Fruit fly (Drosophila melanogaster) whole organism, embryonic: ENCODE results near the gene CG14893.

Experiments
- C15 ChIP-seq: fragments of 200-800 bp; sonication (Bioruptor generic); IDR thresholded peaks from 3 replicates; pipeline ENCODE4 v1.3.6; 2022; ENCODE audit warnings: missing biosample characterization, missing genetic modification characterization
- CG1024 ChIP-seq: fragments of 200-800 bp; sonication (Bioruptor generic); IDR thresholded peaks from 2 replicates; pipeline ENCODE4 v1.3.6; 2022; ENCODE audit warnings: missing biosample characterization, missing genetic modification characterization
- CG11723 ChIP-seq: fragments of 200-800 bp; sonication (Bioruptor generic); optimal IDR thresholded peaks from 2 replicates; lab custom pipeline; 2017; ENCODE audit warnings: missing biosample characterization, mild to moderate bottlenecking, missing genetic modification characterization
- CG12104 ChIP-seq: fragments of 200-800 bp; sonication (Bioruptor generic); optimal IDR thresholded peaks from 3 replicates; lab custom pipeline; 2016; ENCODE audit warnings: missing biosample characterization, missing genetic modification characterization
- CG12942 ChIP-seq: fragments of 200-800 bp; sonication (Bioruptor generic); optimal IDR thresholded peaks from 3 replicates; lab custom pipeline; 2016; ENCODE audit warnings: missing biosample characterization, missing genetic modification characterization
- CG14014 ChIP-seq: fragments of 200-800 bp; sonication (Bioruptor generic); IDR thresholded peaks from 2 replicates; pipeline ENCODE4 v1.3.6; 2022; ENCODE audit warnings: missing biosample characterization, missing genetic modification characterization
- CG16813 ChIP-seq: fragments of 200-800 bp; sonication (Bioruptor generic); IDR thresholded peaks from 3 replicates; pipeline ENCODE4 v1.3.6; 2022; ENCODE audit warnings: missing biosample characterization, missing genetic modification characterization; ENCODE audit not compliant: partially characterized antibody
- CG2678 ChIP-seq: fragments of 200-800 bp; sonication (Bioruptor generic); optimal IDR thresholded peaks from 3 replicates; lab custom pipeline; 2019; ENCODE audit warnings: missing biosample characterization, mild to moderate bottlenecking, missing genetic modification characterization, moderate library complexity
- CG31365 ChIP-seq: fragments of 200-800 bp; sonication (Bioruptor generic); optimal IDR thresholded peaks from 2 replicates; lab custom pipeline; 2018; ENCODE audit warnings: missing biosample characterization, mild to moderate bottlenecking, missing genetic modification characterization
- CG31388 ChIP-seq: fragments of 200-800 bp; sonication (Bioruptor generic); optimal IDR thresholded peaks from 2 replicates; lab custom pipeline; 2016; ENCODE audit warnings: missing biosample characterization, missing genetic modification characterization
- CG4617 ChIP-seq: fragments of 200-800 bp; sonication (Bioruptor generic); optimal IDR thresholded peaks from 3 replicates; lab custom pipeline; 2016; ENCODE audit warnings: missing biosample characterization, missing genetic modification characterization, borderline replicate concordance
- CG4730 ChIP-seq: fragments of 200-800 bp; sonication (Bioruptor generic); IDR thresholded peaks from 2 replicates; pipeline ENCODE4 v1.3.6; 2022; ENCODE audit warnings: missing biosample characterization, missing genetic modification characterization
- CG5953 ChIP-seq: fragments of 200-800 bp; sonication (Bioruptor generic); IDR thresholded peaks from 2 replicates; pipeline ENCODE4 v1.3.6; 2022; ENCODE audit warnings: missing biosample characterization, missing genetic modification characterization
- CG8281 ChIP-seq: fragments of 200-800 bp; sonication (Bioruptor generic); optimal IDR thresholded peaks from 2 replicates; lab custom pipeline; 2018; ENCODE audit warnings: missing biosample characterization, mild to moderate bottlenecking, missing genetic modification characterization, moderate library complexity
- CG8359 ChIP-seq: fragments of 200-800 bp; sonication (Bioruptor generic); optimal IDR thresholded peaks from 2 replicates; lab custom pipeline; 2017; ENCODE audit warnings: missing biosample characterization, mild to moderate bottlenecking, missing genetic modification characterization, borderline replicate concordance
- CG8388 ChIP-seq: fragments of 200-800 bp; sonication (Bioruptor generic); optimal IDR thresholded peaks from 2 replicates; lab custom pipeline; 2019; ENCODE audit warnings: missing biosample characterization, mild to moderate bottlenecking, missing genetic modification characterization, moderate library complexity
- Chrac-16 ChIP-seq: fragments of 200-800 bp; sonication (Bioruptor generic); optimal IDR thresholded peaks from 3 replicates; lab custom pipeline; 2016; ENCODE audit warnings: missing biosample characterization, missing genetic modification characterization
- D ChIP-seq, 2 experiments: fragments of 200-800 bp in 1 of 2; fragments of >200 bp in 1 of 2; sonication (Bioruptor generic) in 1 of 2; optimal IDR thresholded peaks; 2 replicates in 1 of 2; 3 replicates in 1 of 2; lab custom pipeline; 2017; ENCODE audit warnings: mild to moderate bottlenecking in 1 of 2, missing biosample characterization in 1 of 2, missing genetic modification characterization in 1 of 2, missing genetic modification reagents in 1 of 2
- Hmx ChIP-seq: fragments of 200-800 bp; sonication (Bioruptor generic); optimal IDR thresholded peaks from 2 replicates; lab custom pipeline; 2016; ENCODE audit warnings: missing biosample characterization, missing genetic modification characterization
- Lhr ChIP-seq: fragments of 200-800 bp; sonication (Bioruptor generic); optimal IDR thresholded peaks from 3 replicates; lab custom pipeline; 2017; ENCODE audit warnings: mild to moderate bottlenecking, missing biosample characterization, missing genetic modification reagents, missing genetic modification characterization
- Mad ChIP-seq: fragments of 200-800 bp; sonication (Bioruptor generic); optimal IDR thresholded peaks from 2 replicates; lab custom pipeline; 2016; ENCODE audit warnings: missing biosample characterization, missing genetic modification characterization
- Myb ChIP-seq: fragments of 200-800 bp; sonication (Bioruptor generic); optimal IDR thresholded peaks from 2 replicates; lab custom pipeline; 2016; ENCODE audit warnings: missing biosample characterization, missing genetic modification characterization
- Nf-YC ChIP-seq: fragments of 200-800 bp; optimal IDR thresholded peaks from 3 replicates; lab custom pipeline; 2019; ENCODE audit warnings: missing biosample characterization, mild to moderate bottlenecking, missing genetic modification characterization, moderate library complexity
- NfI ChIP-seq: fragments of 200-800 bp; sonication (Bioruptor generic); optimal IDR thresholded peaks from 3 replicates; lab custom pipeline; 2018; ENCODE audit warnings: missing biosample characterization, mild to moderate bottlenecking, missing genetic modification characterization, moderate library complexity
- Rx ChIP-seq: fragments of 200-800 bp; sonication (Bioruptor generic); IDR thresholded peaks from 2 replicates; pipeline ENCODE4 v1.3.6; 2022; ENCODE audit warnings: missing biosample characterization, missing genetic modification characterization
- Stat92E ChIP-seq, 3 experiments: fragments of >200 bp in 2 of 3; fragments of 200-800 bp in 1 of 3; sonication (Bioruptor generic) in 1 of 3; optimal IDR thresholded peaks; 2 replicates each; lab custom pipeline; 2017 to 2019; ENCODE audit warnings: missing biosample characterization in 3 of 3, missing genetic modification characterization in 3 of 3, mild to moderate bottlenecking in 1 of 3, moderate library complexity in 1 of 3
- Usf ChIP-seq: fragments of 200-800 bp; sonication (Bioruptor generic); optimal IDR thresholded peaks from 2 replicates; lab custom pipeline; 2017; ENCODE audit warnings: missing genotype, missing biosample characterization, missing genetic modification characterization
- ash1 ChIP-seq: fragments of 200-800 bp; sonication (Bioruptor generic); optimal IDR thresholded peaks from 2 replicates; lab custom pipeline; 2018; ENCODE audit warnings: missing biosample characterization, mild to moderate bottlenecking, missing genetic modification characterization
- az2 ChIP-seq: fragments of 200-800 bp; sonication (Bioruptor generic); optimal IDR thresholded peaks from 3 replicates; lab custom pipeline; 2016; ENCODE audit warnings: missing biosample characterization, missing genetic modification characterization
- bsh ChIP-seq, 2 experiments: fragments of 200-800 bp; sonication (Bioruptor generic); optimal IDR thresholded peaks; 2 replicates each; lab custom pipeline; 2017 to 2018; ENCODE audit warnings: mild to moderate bottlenecking in 2 of 2, missing biosample characterization in 2 of 2, missing genetic modification characterization in 2 of 2, moderate library complexity in 1 of 2
- cas ChIP-seq: fragments of 200-800 bp; sonication (Bioruptor generic); IDR thresholded peaks from 2 replicates; pipeline ENCODE4 v1.3.6; 2022; ENCODE audit warnings: missing biosample characterization, missing genetic modification characterization
- chn ChIP-seq: fragments of 200-800 bp; sonication (Bioruptor generic); optimal IDR thresholded peaks from 2 replicates; lab custom pipeline; 2016; ENCODE audit warnings: missing biosample characterization, missing genetic modification characterization
- ci ChIP-seq: fragments of 200-800 bp; sonication (Bioruptor generic); IDR thresholded peaks from 3 replicates; pipeline ENCODE4 v1.3.6; 2022; ENCODE audit warnings: missing biosample characterization, missing genetic modification characterization
- dm ChIP-seq: fragments of 200-800 bp; sonication (Bioruptor generic); optimal IDR thresholded peaks from 3 replicates; lab custom pipeline; 2016; ENCODE audit warnings: missing biosample characterization, missing genetic modification characterization
- dmrt11E ChIP-seq: fragments of 200-800 bp; sonication (Bioruptor generic); optimal IDR thresholded peaks from 3 replicates; lab custom pipeline; 2018; ENCODE audit warnings: missing biosample characterization, mild to moderate bottlenecking, missing genetic modification characterization, moderate library complexity
- fd102C ChIP-seq: fragments of 200-800 bp; sonication (Bioruptor generic); optimal IDR thresholded peaks from 2 replicates; lab custom pipeline; 2018; ENCODE audit warnings: missing biosample characterization, mild to moderate bottlenecking, missing genetic modification characterization, moderate library complexity
- fru ChIP-seq: fragments of >200 bp; optimal IDR thresholded peaks from 2 replicates; lab custom pipeline; 2017
- otp ChIP-seq: fragments of 200-800 bp; sonication (Bioruptor generic); IDR thresholded peaks from 3 replicates; pipeline ENCODE4, ENCODE4 v1.3.6; 2022; ENCODE audit warnings: missing biosample characterization, missing genetic modification characterization
- peb ChIP-seq: fragments of 200-800 bp; sonication (Bioruptor generic); IDR thresholded peaks from 2 replicates; pipeline ENCODE4 v1.3.6; 2022; ENCODE audit warnings: missing biosample characterization, missing genetic modification characterization
- run ChIP-seq: fragments of 200-800 bp; sonication (Bioruptor generic); optimal IDR thresholded peaks from 3 replicates; lab custom pipeline; 2018; ENCODE audit warnings: missing biosample characterization, mild to moderate bottlenecking, missing genetic modification characterization
- sd ChIP-seq: fragments of 200-800 bp; sonication (Bioruptor generic); optimal IDR thresholded peaks from 3 replicates; lab custom pipeline; 2018; ENCODE audit warnings: missing biosample characterization, mild to moderate bottlenecking, missing genetic modification characterization, moderate library complexity
- sens ChIP-seq: fragments of 200-800 bp; sonication (Bioruptor generic); peaks from one replicate; lab custom pipeline; 2016; ENCODE audit warnings: missing biosample characterization, missing genetic modification characterization
- tll ChIP-seq, 2 experiments: fragments of 200-800 bp in 1 of 2; fragments of >200 bp in 1 of 2; sonication (Bioruptor generic) in 1 of 2; optimal IDR thresholded peaks; 2 replicates each; lab custom pipeline; 2017 to 2019; ENCODE audit warnings: missing biosample characterization in 2 of 2, missing genetic modification characterization in 2 of 2, mild to moderate bottlenecking in 1 of 2, moderate library complexity in 1 of 2
- ttk ChIP-seq: fragments of 200-800 bp; sonication (Bioruptor generic); IDR thresholded peaks from 2 replicates; pipeline ENCODE4 v2.1.2; 2022; ENCODE audit warnings: missing biosample characterization, missing genetic modification characterization
- vnd ChIP-seq: fragments of 200-800 bp; sonication (Bioruptor generic); IDR thresholded peaks from 3 replicates; pipeline ENCODE4 v1.3.6; 2022; ENCODE audit warnings: missing biosample characterization, missing genetic modification characterization; ENCODE audit not compliant: partially characterized antibody
- vvl ChIP-seq: fragments of 200-800 bp; sonication (Bioruptor generic); IDR thresholded peaks from 2 replicates; pipeline ENCODE4 v1.3.6; 2022; ENCODE audit warnings: missing biosample characterization, missing genetic modification characterization
- wdn ChIP-seq: fragments of 200-800 bp; sonication (Bioruptor generic); IDR thresholded peaks from 2 replicates; pipeline ENCODE4 v1.3.6; 2022; ENCODE audit warnings: missing biosample characterization, missing genetic modification characterization

CG14893 gene

dm6 chr3R:16624371-16624749 is 3.8 kb downstream of the CG14893 start, which contains the start of gene Ccdc114:
Gene Ccdc114, minus strand, starts transcription at chr3R:16624717.
- peak; percentile 2 for TF ChIP-seq D (optimal IDR thresholded peaks at IDR 0.05; lab: Kevin White, UChicago)
- TF ChIP-seq D (GFP tag; optimal IDR thresholded peaks at IDR 0.05; lab: Kevin White, UChicago), result no peak
- TF ChIP-seq CG1024 (GFP tag; lab: Robert Waterston, UW), result no peak
- TF ChIP-seq sens (GFP tag; lab: Kevin White, UChicago), result peak; percentile 54
- no peak for TF ChIP-seq CG8359

- TF ChIP-seq ash1 (GFP tag; lab: Kevin White, UChicago) (no peak), Hmx (GFP tag; lab: Kevin White, UChicago) (no peak), run (tag; lab: Kevin White, UChicago) (no peak), ttk (GFP tag; lab: Robert Waterston, UW) (no peak), Chrac-16 (GFP tag; lab: Kevin White, UChicago) (no peak), fru (lab: Kevin White, UChicago) (no peak), dmrt11E (tag; lab: Kevin White, UChicago) (no peak), Usf (no peak), az2 (GFP tag; lab: Kevin White, UChicago) (no peak), peb (no peak), NfI (GFP tag; lab: Kevin White, UChicago) (no peak), CG5953 (GFP tag; lab: Robert Waterston, UW) (no peak), CG16813 (peak; percentile 70; the same call in 2 of the 3 replicates), CG4617 (GFP tag; lab: Kevin White, UChicago) (no peak), CG12942 (GFP tag; lab: Kevin White, UChicago) (no peak), CG31365 (tag; lab: Kevin White, UChicago) (peak; percentile 95), CG12104 (GFP tag; lab: Kevin White, UChicago) (no peak), CG2678 (tag; lab: Kevin White, UChicago) (no peak), CG4730 (no peak), CG8388 (GFP tag; lab: Kevin White, UChicago) (no peak), CG31388 (no peak), Myb (GFP tag; lab: Kevin White, UChicago) (peak; percentile 58), Mad (GFP tag; lab: Kevin White, UChicago) (no peak), bsh (GFP tag; optimal IDR thresholded peaks at IDR 0.05; lab: Kevin White, UChicago) (no peak), otp (GFP tag; lab: Robert Waterston, UW) (no peak; the same call in 2 of the 3 replicates), wdn (GFP tag; lab: Robert Waterston, UW) (no peak), vvl (peak; percentile 61), CG14014 (GFP tag; lab: Robert Waterston, UW) (no peak), CG11723 (GFP tag; lab: Kevin White, UChicago) (no peak), CG8281 (no peak), vnd (GFP tag; lab: Robert Waterston, UW) (no peak; the same call in 2 of the 3 replicates), Stat92E (GFP tag; optimal IDR thresholded peaks at IDR 0.05; lab: Kevin White, UChicago) (peak in 1 of 3 experiments; percentile 95), tll (GFP tag; optimal IDR thresholded peaks at IDR 0.05; lab: Kevin White, UChicago) (no peak), chn (GFP tag; lab: Kevin White, UChicago) (no peak), Lhr (peak; percentile 75), cas (GFP tag; lab: Robert Waterston, UW) (no peak), dm (GFP tag; lab: Kevin White, UChicago) (peak; percentile 30), Rx (no peak), sd (tag; lab: Kevin White, UChicago) (peak; percentile 7), fd102C (GFP tag; lab: Kevin White, UChicago) (no peak), C15 (GFP tag; lab: Robert Waterston, UW) (no peak), ci (GFP tag; lab: Robert Waterston, UW) (peak; percentile 65; the same call in 1 of the 3 replicates), Nf-YC (tag; lab: Kevin White, UChicago) (no peak)
These were observed 4.4 kb downstream of the CG14893 start, which contains the start of gene Fas1 for dm6 chr3R:16624750-16625549. Gene Fas1, plus strand, starts transcription at chr3R:16625238.
